Fruit fly (Drosophila melanogaster) whole organism, embryonic: ENCODE results near the gene CG14395.

Experiments
- CG11695 ChIP-seq: fragments of 200-800 bp; sonication (Bioruptor generic); IDR thresholded peaks from 3 replicates; pipeline ENCODE4 v1.3.6; 2022; ENCODE audit warnings: missing biosample characterization, missing genetic modification characterization
- CG13775 ChIP-seq: fragments of 200-800 bp; sonication (Bioruptor generic); optimal IDR thresholded peaks from 3 replicates; lab custom pipeline; 2017; ENCODE audit warnings: missing biosample characterization, mild to moderate bottlenecking, missing genetic modification characterization
- CG13894 ChIP-seq: fragments of 200-800 bp; sonication (Bioruptor generic); optimal IDR thresholded peaks from 3 replicates; lab custom pipeline; 2018; ENCODE audit warnings: missing biosample characterization, mild to moderate bottlenecking, missing genetic modification characterization, moderate library complexity
- CG14050 ChIP-seq: fragments of 200-800 bp; sonication (Bioruptor generic); IDR thresholded peaks from 3 replicates; pipeline ENCODE4 v1.3.6; 2022; ENCODE audit warnings: missing biosample characterization, missing genetic modification characterization
- CG14441 ChIP-seq: fragments of 200-800 bp; sonication (Bioruptor generic); IDR thresholded peaks from 2 replicates; pipeline ENCODE4 v1.3.6; 2022; ENCODE audit warnings: missing biosample characterization, missing genetic modification characterization
- CG15479 ChIP-seq: fragments of 200-800 bp; sonication (Bioruptor generic); optimal IDR thresholded peaks from 3 replicates; lab custom pipeline; 2019; ENCODE audit warnings: missing biosample characterization, mild to moderate bottlenecking, missing genetic modification characterization, moderate library complexity
- CG1832 ChIP-seq: fragments of 200-800 bp; sonication (Bioruptor generic); optimal IDR thresholded peaks from 2 replicates; lab custom pipeline; 2017; ENCODE audit warnings: missing biosample characterization, mild to moderate bottlenecking, missing genetic modification characterization, inconsistent platforms
- CG18619 ChIP-seq: fragments of 200-800 bp; sonication (Bioruptor generic); optimal IDR thresholded peaks from 3 replicates; lab custom pipeline; 2017; ENCODE audit warnings: missing biosample characterization, mild to moderate bottlenecking, missing genetic modification characterization
- CG4282 ChIP-seq: fragments of 200-800 bp; sonication (Bioruptor generic); optimal IDR thresholded peaks from 2 replicates; lab custom pipeline; 2016; ENCODE audit warnings: missing biosample characterization, missing genetic modification characterization
- CG6813 ChIP-seq: fragments of 200-800 bp; sonication (Bioruptor generic); optimal IDR thresholded peaks from 2 replicates; lab custom pipeline; 2017; ENCODE audit warnings: missing biosample characterization, missing genetic modification characterization, mild to moderate bottlenecking, moderate library complexity, missing genetic modification reagents
- CG7839 ChIP-seq: fragments of 200-800 bp; sonication (Bioruptor generic); optimal IDR thresholded peaks from 3 replicates; lab custom pipeline; 2018; ENCODE audit warnings: missing biosample characterization, mild to moderate bottlenecking, missing genetic modification characterization, moderate library complexity
- CG8089 ChIP-seq: fragments of 200-800 bp; sonication (Bioruptor generic); optimal IDR thresholded peaks from 3 replicates; lab custom pipeline; 2016; ENCODE audit warnings: missing biosample characterization, missing genetic modification characterization
- CG8924 ChIP-seq: fragments of 200-800 bp; optimal IDR thresholded peaks from 3 replicates; lab custom pipeline; 2019; ENCODE audit warnings: missing biosample characterization, mild to moderate bottlenecking, missing genetic modification characterization, moderate library complexity
- CrebB ChIP-seq: fragments of 200-800 bp; sonication (Bioruptor generic); optimal IDR thresholded peaks from 3 replicates; lab custom pipeline; 2018; ENCODE audit warnings: missing biosample characterization, mild to moderate bottlenecking, missing genetic modification characterization
- Dbx ChIP-seq: fragments of 200-800 bp; sonication (Bioruptor generic); IDR thresholded peaks from 3 replicates; pipeline ENCODE4 v1.3.6; 2022; ENCODE audit warnings: missing biosample characterization, missing genetic modification characterization
- Ets97D ChIP-seq: fragments of 200-800 bp; sonication (Bioruptor generic); optimal IDR thresholded peaks from 3 replicates; lab custom pipeline; 2016; ENCODE audit warnings: missing biosample characterization, missing genetic modification characterization
- HLH54F ChIP-seq: fragments of 200-800 bp; sonication (Bioruptor generic); optimal IDR thresholded peaks from 3 replicates; lab custom pipeline; 2016; ENCODE audit warnings: missing biosample characterization, missing genetic modification characterization
- PHDP ChIP-seq: fragments of 200-800 bp; sonication (Bioruptor generic); optimal IDR thresholded peaks from 3 replicates; lab custom pipeline; 2018; ENCODE audit warnings: missing biosample characterization, mild to moderate bottlenecking, missing genetic modification characterization, moderate library complexity
- Ravus ChIP-seq: fragments of 200-800 bp; sonication (Bioruptor generic); IDR thresholded peaks from 2 replicates; pipeline ENCODE4 v1.3.6; 2022; ENCODE audit warnings: missing biosample characterization, missing genetic modification characterization
- Scr ChIP-seq: fragments of 200-800 bp; sonication (Bioruptor generic); IDR thresholded peaks from 2 replicates; pipeline ENCODE4 v1.3.6; 2022; ENCODE audit warnings: missing biosample characterization, missing genetic modification characterization; ENCODE audit not compliant: partially characterized antibody
- Sin3A ChIP-seq: fragments of >200 bp; optimal IDR thresholded peaks from 2 replicates; lab custom pipeline; 2018
- Usf ChIP-seq: fragments of 200-800 bp; sonication (Bioruptor generic); optimal IDR thresholded peaks from 2 replicates; lab custom pipeline; 2017; ENCODE audit warnings: missing genotype, missing biosample characterization, missing genetic modification characterization
- al ChIP-seq: fragments of 200-800 bp; sonication (Bioruptor generic); IDR thresholded peaks from 2 replicates; pipeline ENCODE4 v1.3.6; 2022; ENCODE audit warnings: missing biosample characterization, missing genetic modification characterization
- ato ChIP-seq: fragments of 200-800 bp; sonication (Bioruptor generic); IDR thresholded peaks from 2 replicates; pipeline ENCODE4 v1.3.6; 2022; ENCODE audit warnings: missing biosample characterization, missing genetic modification characterization; ENCODE audit not compliant: partially characterized antibody
- az2 ChIP-seq: fragments of 200-800 bp; sonication (Bioruptor generic); optimal IDR thresholded peaks from 3 replicates; lab custom pipeline; 2016; ENCODE audit warnings: missing biosample characterization, missing genetic modification characterization
- bbx ChIP-seq: fragments of 200-800 bp; sonication (Bioruptor generic); IDR thresholded peaks from 2 replicates; pipeline ENCODE4 v1.3.6; 2022; ENCODE audit warnings: missing biosample characterization, missing genetic modification characterization; ENCODE audit not compliant: partially characterized antibody
- caup ChIP-seq: fragments of 200-800 bp; sonication (Bioruptor generic); optimal IDR thresholded peaks from 3 replicates; lab custom pipeline; 2017; ENCODE audit warnings: missing biosample characterization, mild to moderate bottlenecking, missing genetic modification characterization, moderate library complexity; ENCODE audit not compliant: severe bottlenecking
- dm ChIP-seq: fragments of 200-800 bp; sonication (Bioruptor generic); optimal IDR thresholded peaks from 3 replicates; lab custom pipeline; 2016; ENCODE audit warnings: missing biosample characterization, missing genetic modification characterization
- dmrt99B ChIP-seq: fragments of 200-800 bp; sonication (Bioruptor generic); optimal IDR thresholded peaks from 2 replicates; lab custom pipeline; 2018; ENCODE audit warnings: missing biosample characterization, mild to moderate bottlenecking, missing genetic modification characterization, moderate library complexity
- en ChIP-seq: fragments of 200-800 bp; sonication (Bioruptor generic); optimal IDR thresholded peaks from 2 replicates; lab custom pipeline; 2016; ENCODE audit warnings: missing biosample characterization, missing genetic modification characterization
- exex ChIP-seq: fragments of 200-800 bp; sonication (Bioruptor generic); optimal IDR thresholded peaks from 4 replicates; lab custom pipeline; 2018; ENCODE audit warnings: missing biosample characterization, mild to moderate bottlenecking, missing genetic modification characterization, moderate library complexity
- fd3F ChIP-seq: fragments of 200-800 bp; sonication (Bioruptor generic); optimal IDR thresholded peaks from 2 replicates; lab custom pipeline; 2018; ENCODE audit warnings: missing biosample characterization, mild to moderate bottlenecking, missing genetic modification characterization, moderate library complexity
- fru ChIP-seq: fragments of >200 bp; optimal IDR thresholded peaks from 2 replicates; lab custom pipeline; 2017
- gsb ChIP-seq: fragments of 200-800 bp; sonication (Bioruptor generic); IDR thresholded peaks from 2 replicates; pipeline ENCODE4 v1.3.6; 2022; ENCODE audit warnings: missing biosample characterization, missing genetic modification characterization
- gt ChIP-seq: fragments of 200-800 bp; sonication (Bioruptor generic); IDR thresholded peaks from 2 replicates; pipeline ENCODE4 v1.3.6; 2022; ENCODE audit warnings: missing biosample characterization, missing genetic modification characterization
- h ChIP-seq: fragments of >200 bp; optimal IDR thresholded peaks from 2 replicates; lab custom pipeline; 2017
- kni ChIP-seq: fragments of 200-800 bp; sonication (Bioruptor generic); optimal IDR thresholded peaks from 3 replicates; lab custom pipeline; 2017; ENCODE audit warnings: mild to moderate bottlenecking, missing biosample characterization, missing genetic modification reagents, missing genetic modification characterization
- mirr ChIP-seq: fragments of 200-800 bp; sonication (Bioruptor generic); optimal IDR thresholded peaks from 3 replicates; lab custom pipeline; 2018; ENCODE audit warnings: missing biosample characterization, mild to moderate bottlenecking, missing genetic modification characterization
- mld ChIP-seq: fragments of 200-800 bp; sonication (Bioruptor generic); IDR thresholded peaks from 3 replicates; pipeline ENCODE4 v1.3.6; 2022; ENCODE audit warnings: missing biosample characterization, missing genetic modification characterization; ENCODE audit not compliant: partially characterized antibody
- nmo ChIP-seq: fragments of 200-800 bp; sonication (Bioruptor generic); optimal IDR thresholded peaks from 2 replicates; lab custom pipeline; 2018; ENCODE audit warnings: missing biosample characterization, mild to moderate bottlenecking, missing genetic modification characterization, moderate library complexity
- odd ChIP-seq: fragments of 200-800 bp; sonication (Bioruptor generic); optimal IDR thresholded peaks from 2 replicates; lab custom pipeline; 2017; ENCODE audit warnings: missing biosample characterization, mild to moderate bottlenecking, missing genetic modification characterization
- peb ChIP-seq: fragments of 200-800 bp; sonication (Bioruptor generic); IDR thresholded peaks from 2 replicates; pipeline ENCODE4 v1.3.6; 2022; ENCODE audit warnings: missing biosample characterization, missing genetic modification characterization
- pfk ChIP-seq: fragments of 200-800 bp; sonication (Bioruptor generic); optimal IDR thresholded peaks from 2 replicates; lab custom pipeline; 2018; ENCODE audit warnings: missing biosample characterization, mild to moderate bottlenecking, missing genetic modification characterization, moderate library complexity
- pita ChIP-seq: fragments of 200-800 bp; sonication (Bioruptor generic); optimal IDR thresholded peaks from 2 replicates; lab custom pipeline; 2017; ENCODE audit warnings: missing biosample characterization, mild to moderate bottlenecking, missing genetic modification characterization
- repo ChIP-seq: fragments of 200-800 bp; sonication (Bioruptor generic); optimal IDR thresholded peaks from 2 replicates; lab custom pipeline; 2016; ENCODE audit warnings: missing biosample characterization, missing genetic modification characterization
- run ChIP-seq: fragments of 200-800 bp; sonication (Bioruptor generic); optimal IDR thresholded peaks from 3 replicates; lab custom pipeline; 2018; ENCODE audit warnings: missing biosample characterization, mild to moderate bottlenecking, missing genetic modification characterization
- sisA ChIP-seq: fragments of 200-800 bp; sonication (Bioruptor generic); IDR thresholded peaks from 2 replicates; pipeline ENCODE4 v1.3.6; 2022; ENCODE audit warnings: missing biosample characterization, missing genetic modification characterization
- sr ChIP-seq: fragments of 200-800 bp; sonication (Bioruptor generic); IDR thresholded peaks from 3 replicates; pipeline ENCODE4 v1.3.6; 2022; ENCODE audit warnings: missing biosample characterization, missing genetic modification characterization
- vnd ChIP-seq: fragments of 200-800 bp; sonication (Bioruptor generic); IDR thresholded peaks from 3 replicates; pipeline ENCODE4 v1.3.6; 2022; ENCODE audit warnings: missing biosample characterization, missing genetic modification characterization; ENCODE audit not compliant: partially characterized antibody
- wdn ChIP-seq: fragments of 200-800 bp; sonication (Bioruptor generic); IDR thresholded peaks from 2 replicates; pipeline ENCODE4 v1.3.6; 2022; ENCODE audit warnings: missing biosample characterization, missing genetic modification characterization
- yki ChIP-seq: fragments of >200 bp; optimal IDR thresholded peaks from 3 replicates; lab custom pipeline; 2018

The CG14395 gene

DNA sequence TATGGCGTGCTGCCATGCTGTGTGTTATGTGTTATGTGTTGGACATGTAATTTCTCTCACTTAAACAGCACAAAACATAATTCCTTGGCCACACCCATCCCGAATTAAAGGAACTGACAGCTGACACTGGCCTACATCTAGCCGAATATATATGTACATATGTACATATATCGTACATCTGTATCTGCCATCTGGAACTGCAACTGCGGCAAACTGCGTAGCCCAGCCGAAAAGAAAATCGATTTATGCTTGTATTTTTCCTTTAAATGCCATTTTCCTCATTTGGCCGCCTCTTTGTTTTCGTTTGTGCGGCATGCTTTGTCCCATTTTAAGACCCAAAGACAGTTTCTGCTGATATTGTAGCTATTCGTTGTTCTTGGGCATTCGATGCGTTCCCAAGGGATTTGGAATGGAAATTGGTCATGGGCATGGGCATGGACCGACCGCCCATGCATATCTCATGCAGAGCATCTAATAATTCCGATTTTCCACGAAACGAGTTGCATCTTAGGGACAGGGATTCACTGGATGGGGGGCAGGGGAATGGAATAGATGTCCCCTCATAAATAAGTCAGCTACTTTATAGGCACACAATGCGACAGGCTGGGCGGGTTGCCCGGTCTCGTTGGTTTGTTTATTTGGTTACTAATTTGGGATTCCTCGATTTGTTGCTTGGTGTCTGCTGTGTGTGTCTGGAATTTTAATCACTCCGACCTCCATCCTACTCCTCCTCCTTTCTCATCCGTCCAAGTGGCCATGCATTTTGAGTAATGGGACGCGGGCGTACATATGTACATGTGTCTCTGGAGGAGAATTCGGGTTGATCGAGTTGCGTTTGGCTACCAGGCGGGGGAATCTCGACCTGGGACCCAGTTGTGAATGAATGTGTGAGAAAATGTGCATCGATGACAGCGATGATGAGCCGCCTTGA, 13.3 kb upstream of the CG14395 start (continued):
- TF ChIP-seq Usf (GFP tag; lab: Kevin White, UChicago) (no peak), fd3F (GFP tag; lab: Kevin White, UChicago) (no peak), ato (GFP tag; lab: Robert Waterston, UW) (no peak), mirr (GFP tag; lab: Kevin White, UChicago) (no peak), Ets97D (GFP tag; lab: Kevin White, UChicago) (no peak), CG8089 (GFP tag; lab: Kevin White, UChicago) (no peak), caup (GFP tag; lab: Kevin White, UChicago) (no peak), HLH54F (GFP tag; lab: Kevin White, UChicago) (no peak), nmo (GFP tag; lab: Kevin White, UChicago) (no peak), run (tag; lab: Kevin White, UChicago) (no peak), CG18619 (GFP tag; lab: Kevin White, UChicago) (no peak), Sin3A (lab: Kevin White, UChicago) (no peak), dmrt99B (tag; lab: Kevin White, UChicago) (no peak), CG14050 (no peak), gsb (no peak), gt (GFP tag; lab: Robert Waterston, UW) (no peak), CG13775 (no peak), yki (lab: Kevin White, UChicago) (no peak), CG1832 (GFP tag; lab: Kevin White, UChicago) (no peak), CG8924 (no peak), h (lab: Kevin White, UChicago) (no peak), pita (GFP tag; lab: Kevin White, UChicago) (no peak), vnd (GFP tag; lab: Robert Waterston, UW) (no peak), dm (no peak), exex (tag; lab: Kevin White, UChicago) (no peak), sisA (GFP tag; lab: Robert Waterston, UW) (no peak), peb (GFP tag; lab: Robert Waterston, UW) (no peak), CG15479 (no peak), CG7839 (tag; lab: Kevin White, UChicago) (no peak), en (GFP tag; lab: Kevin White, UChicago) (no peak), Dbx (no peak), Scr (GFP tag; lab: Robert Waterston, UW) (no peak), mld (GFP tag; lab: Robert Waterston, UW) (no peak), az2 (GFP tag; lab: Kevin White, UChicago) (no peak), repo (GFP tag; lab: Kevin White, UChicago) (no peak), odd (no peak), CG11695 (GFP tag; lab: Robert Waterston, UW) (no peak), bbx (GFP tag; lab: Robert Waterston, UW) (no peak), Ravus (GFP tag; lab: Robert Waterston, UW) (no peak), sr (GFP tag; lab: Robert Waterston, UW) (no peak), al (GFP tag; lab: Robert Waterston, UW) (no peak), wdn (GFP tag; lab: Robert Waterston, UW) (no peak), CG4282 (no peak), CG6813 (GFP tag; lab: Kevin White, UChicago) (no peak), pfk (GFP tag; lab: Kevin White, UChicago) (no peak), CG13894 (tag; lab: Kevin White, UChicago) (no peak), fru (lab: Kevin White, UChicago) (no peak), kni (GFP tag; lab: Kevin White, UChicago) (peak; percentile 94), PHDP (tag; lab: Kevin White, UChicago) (no peak), CG14441 (GFP tag; lab: Robert Waterston, UW) (no peak), CrebB (tag; lab: Kevin White, UChicago) (no peak)
